Worm (Caenorhabditis elegans): ENCODE measurements around the gene C16E9.1.

DNA sequence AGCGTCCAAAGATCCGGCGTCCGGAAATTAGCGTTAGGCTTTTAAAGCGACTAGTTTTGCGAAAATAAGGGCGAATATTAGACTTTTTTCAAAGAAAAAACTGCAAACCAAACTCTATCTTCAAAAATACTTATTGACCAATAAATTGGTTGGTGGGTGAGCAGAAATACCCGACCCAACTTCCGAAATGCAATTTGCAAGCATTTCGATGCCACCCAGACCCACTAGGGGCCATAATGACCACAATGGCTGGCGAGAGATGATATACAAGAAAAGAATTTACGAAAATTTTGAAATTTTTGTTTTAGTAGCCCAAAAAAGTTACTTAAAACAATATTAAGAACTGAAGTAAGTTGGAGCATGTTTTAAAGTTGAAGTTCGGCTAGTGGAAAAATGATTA, 30.1 kb downstream of the C16E9.1 start:
- TF ChIP-seq him-1 (tag; optimal IDR thresholded peaks at IDR 0.05) (no peak), W03F9.2 (tag; optimal IDR thresholded peaks at IDR 0.05) (no peak), dao-5 (tag; optimal IDR thresholded peaks at IDR 0.05) (no peak)
